Worm (Caenorhabditis elegans): Measurements from ENCODE around the gene R08A2.1.

DNA sequence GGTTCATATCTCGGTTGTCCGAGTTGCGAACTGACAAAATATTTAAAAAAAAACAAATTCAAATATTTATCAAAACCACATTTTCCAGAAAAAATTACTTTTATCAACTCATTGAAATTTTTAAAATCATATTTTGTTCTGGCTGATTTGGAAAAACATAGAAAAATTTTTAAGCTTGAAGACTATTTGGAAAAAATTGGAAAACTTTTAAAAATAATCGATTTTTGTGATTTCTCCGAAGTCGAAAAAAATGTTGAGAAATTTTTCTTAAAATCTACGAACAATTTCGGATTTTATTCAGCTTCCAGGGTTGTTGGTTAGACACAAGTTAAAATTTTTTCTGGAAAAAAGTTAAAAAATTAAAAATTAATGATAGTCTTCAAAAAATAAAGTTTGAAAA is 17.5 kb upstream of the R08A2.1 start, which contains the start of gene Y50E8A.5:
- TF ChIP-seq med-1 (GFP tag; optimal IDR thresholded peaks at IDR 0.05; ENCODE audit: insufficient read depth) (no peak), tab-1 (GFP tag; IDR thresholded peaks at IDR 0.05) (no peak), cog-1 (tag; optimal IDR thresholded peaks at IDR 0.05) (no peak), klf-2 (GFP tag; conservative IDR thresholded peaks at IDR 0.05) (no peak), T22C8.4 (GFP tag; IDR thresholded peaks at IDR 0.05) (no peak), ztf-23 (GFP tag; IDR thresholded peaks at IDR 0.05) (no peak), ztf-29 (GFP tag; IDR thresholded peaks at IDR 0.05) (no peak), ref-1 (GFP tag; conservative IDR thresholded peaks at IDR 0.05) (no peak)

Measured in whole organism, midembryonic.